Worm (Caenorhabditis elegans): ENCODE measurements around the gene K08C7.4.

- TF ChIP-seq lin-13 (tag; optimal IDR thresholded peaks at IDR 0.05) (no peak), nhr-237 (tag; optimal IDR thresholded peaks at IDR 0.05) (no peak), unc-62 (GFP tag; optimal IDR thresholded peaks at IDR 0.05) (no peak), ces-1 (GFP tag; optimal IDR thresholded peaks at IDR 0.05) (no peak), blmp-1 (tag; optimal IDR thresholded peaks at IDR 0.05) (no peak), snpc-4 (tag; optimal IDR thresholded peaks at IDR 0.05) (no peak)
These were observed 23.4 kb downstream of the K08C7.4 start, which contains the start of gene K08C7.1 for ce11 chrIV:10656770-10657323.

All from whole organism, mixed stage, embryonic.